Fruit fly (Drosophila melanogaster): Measurements from ENCODE around the gene CG4928.

Gene CG4928

dm6 chrX:16944049-16944532 is 31.1 kb downstream of the CG4928 start (continued):
- TF ChIP-seq fkh (GFP tag; optimal IDR thresholded peaks at IDR 0.05): peak; percentile 42
- TF ChIP-seq spab (GFP tag; optimal IDR thresholded peaks at IDR 0.05): no peak
- no peak for TF ChIP-seq Sox15 (GFP tag; optimal IDR thresholded peaks at IDR 0.05)
- no peak for TF ChIP-seq vri (GFP tag; optimal IDR thresholded peaks at IDR 0.05)
- TF ChIP-seq CG10669 (GFP tag; optimal IDR thresholded peaks at IDR 0.05): no peak
- 0 out of 3 replicates have a peak, but pooled peaks have one; percentile 48 for TF ChIP-seq eg (GFP tag; IDR thresholded peaks at IDR 0.05)
- peak; percentile 6 for TF ChIP-seq Hr4 (GFP tag; optimal IDR thresholded peaks at IDR 0.05)
- TF ChIP-seq CG8119 (GFP tag; IDR thresholded peaks at IDR 0.05): peak; percentile 68
- no peak for TF ChIP-seq lz (GFP tag; optimal IDR thresholded peaks at IDR 0.05)
- no peak for TF ChIP-seq dsx (GFP tag; optimal IDR thresholded peaks at IDR 0.05; ENCODE audit: poor library complexity, severe bottlenecking)
- no peak for TF ChIP-seq CG34406 (GFP tag; optimal IDR thresholded peaks at IDR 0.05)
- no peak for TF ChIP-seq Ets96B (tag; optimal IDR thresholded peaks at IDR 0.05)
- TF ChIP-seq CG3919 (GFP tag; optimal IDR thresholded peaks at IDR 0.05): no peak
- TF ChIP-seq acj6 (GFP tag; optimal IDR thresholded peaks at IDR 0.05): no peak

- TF ChIP-seq spab (GFP tag; optimal IDR thresholded peaks at IDR 0.05) (peak; percentile 70), Ets21C (GFP tag; optimal IDR thresholded peaks at IDR 0.05) (peak; percentile 70), CG8319 (GFP tag; optimal IDR thresholded peaks at IDR 0.05) (peak; percentile 59), CG6163 (GFP tag; IDR thresholded peaks at IDR 0.05) (peak; percentile 83), CG3032 (tag; optimal IDR thresholded peaks at IDR 0.05) (peak; percentile 79), Blimp-1 (GFP tag; optimal IDR thresholded peaks at IDR 0.05) (peak; percentile 25), CG31627 (GFP tag; optimal IDR thresholded peaks at IDR 0.05) (peak; percentile 75), CG6276 (GFP tag; optimal IDR thresholded peaks at IDR 0.05) (peak; percentile 71), CG6808 (GFP tag; optimal IDR thresholded peaks at IDR 0.05) (peak; percentile 74), dac (GFP tag; optimal IDR thresholded peaks at IDR 0.05) (peak; percentile 45), fd59A (GFP tag; optimal IDR thresholded peaks at IDR 0.05) (peak; percentile 56), CG7368 (GFP tag; optimal IDR thresholded peaks at IDR 0.05) (peak; percentile 84), fkh (GFP tag; optimal IDR thresholded peaks at IDR 0.05) (no peak), CG4318 (GFP tag; optimal IDR thresholded peaks at IDR 0.05) (peak; percentile 54), CG15336 (GFP tag; IDR thresholded peaks at IDR 0.05) (peak; percentile 62), fd85E (GFP tag; optimal IDR thresholded peaks at IDR 0.05) (peak; percentile 41), CG11762 (GFP tag; optimal IDR thresholded peaks at IDR 0.05; ENCODE audit: insufficient read depth) (peak; percentile 76), CG11902 (GFP tag; optimal IDR thresholded peaks at IDR 0.05) (peak; percentile 56), Hr39 (GFP tag; optimal IDR thresholded peaks at IDR 0.05) (peak; percentile 80), CG9139 (GFP tag; optimal IDR thresholded peaks at IDR 0.05) (no peak), salr (GFP tag; optimal IDR thresholded peaks at IDR 0.05) (peak in 1 of 2 experiments; percentile 70), Eip75B (GFP tag; optimal IDR thresholded peaks at IDR 0.05) (peak; percentile 83), Smox (GFP tag; optimal IDR thresholded peaks at IDR 0.05) (peak; percentile 79), CG8632 (GFP tag; optimal IDR thresholded peaks at IDR 0.05) (peak; percentile 78), Met (GFP tag; optimal IDR thresholded peaks at IDR 0.05) (peak; percentile 81), CG8119 (GFP tag; IDR thresholded peaks at IDR 0.05) (peak; percentile 74), Sox14 (GFP tag; optimal IDR thresholded peaks at IDR 0.05) (peak; percentile 81), Eip93F (GFP tag; optimal IDR thresholded peaks at IDR 0.05) (peak; percentile 0), pdm3 (GFP tag; optimal IDR thresholded peaks at IDR 0.05) (peak; percentile 86), CG32006 (GFP tag; optimal IDR thresholded peaks at IDR 0.05) (peak; percentile 85), Eip78C (GFP tag) (peak; percentile 93), lz (GFP tag; optimal IDR thresholded peaks at IDR 0.05) (peak; percentile 72), CG10669 (GFP tag; optimal IDR thresholded peaks at IDR 0.05) (peak; percentile 84), Ets96B (tag; optimal IDR thresholded peaks at IDR 0.05) (peak; percentile 78), Hr4 (GFP tag; optimal IDR thresholded peaks at IDR 0.05) (peak; percentile 76), Lpt (GFP tag; optimal IDR thresholded peaks at IDR 0.05) (peak; percentile 64), svp (GFP tag) (peak; percentile 90), dsx (GFP tag; optimal IDR thresholded peaks at IDR 0.05; ENCODE audit: poor library complexity, severe bottlenecking) (no peak), OdsH (GFP tag; optimal IDR thresholded peaks at IDR 0.05) (peak; percentile 83), Hr38 (GFP tag; optimal IDR thresholded peaks at IDR 0.05) (no peak), CG1621 (tag; optimal IDR thresholded peaks at IDR 0.05) (peak; percentile 83), achi (GFP tag; optimal IDR thresholded peaks at IDR 0.05) (peak; percentile 76), CG6854 (GFP tag; optimal IDR thresholded peaks at IDR 0.05) (peak; percentile 9), vri (GFP tag; optimal IDR thresholded peaks at IDR 0.05) (peak; percentile 57)
These were observed 32.4 kb downstream of the CG4928 start for dm6 chrX:16945414-16945813.

Data from whole organism, prepupa.